Worm (Caenorhabditis elegans) whole organism, L4 larva: ENCODE data around the gene Y82E9BL.3.

Experiments
- ama-1 ChIP-seq: fragments of 150-350 bp; optimal IDR thresholded peaks from 2 replicates; lab custom pipeline; 2014; ENCODE audit warnings: inconsistent platforms, mixed read lengths
- fkh-10 ChIP-seq: fragments of 150-350 bp; optimal IDR thresholded peaks from 2 replicates; lab custom pipeline; 2014; ENCODE audit warnings: missing biosample characterization, missing genetic modification reagents, missing genetic modification characterization
- lin-1 ChIP-seq: fragments of 200-800 bp; sonication (Bioruptor generic); IDR thresholded peaks from 2 replicates; pipeline ENCODE4 v1.3.6; 2022; ENCODE audit warnings: missing genetic modification reagents, missing genetic modification characterization, missing compliant biosample characterization
- mdl-1 ChIP-seq, 2 experiments: fragments of 150-350 bp in 1 of 2; sonication (generic microtip) in 1 of 2; optimal IDR thresholded peaks; 2 replicates each; lab custom pipeline; 2014 to 2017; ENCODE audit warnings: missing biosample characterization in 2 of 2, missing genetic modification characterization in 2 of 2
- mes-2 ChIP-seq: sonication (generic microtip); optimal IDR thresholded peaks from 2 replicates; lab custom pipeline; 2016; ENCODE audit warnings: missing genotype, mild to moderate bottlenecking, missing genetic modification characterization, missing compliant biosample characterization; ENCODE audit not compliant: poor library complexity, severe bottlenecking
- nhr-6 ChIP-seq: fragments of 150-350 bp; optimal IDR thresholded peaks from 2 replicates; lab custom pipeline; 2014; ENCODE audit warnings: missing biosample characterization, missing genetic modification characterization
- nhr-76 ChIP-seq: fragments of 150-350 bp; optimal IDR thresholded peaks from 2 replicates; lab custom pipeline; 2014; ENCODE audit warnings: missing biosample characterization, missing genetic modification characterization
- ztf-11 ChIP-seq: fragments of 150-350 bp; optimal IDR thresholded peaks from 2 replicates; lab custom pipeline; 2014; ENCODE audit warnings: missing biosample characterization, missing genetic modification characterization

DNA sequence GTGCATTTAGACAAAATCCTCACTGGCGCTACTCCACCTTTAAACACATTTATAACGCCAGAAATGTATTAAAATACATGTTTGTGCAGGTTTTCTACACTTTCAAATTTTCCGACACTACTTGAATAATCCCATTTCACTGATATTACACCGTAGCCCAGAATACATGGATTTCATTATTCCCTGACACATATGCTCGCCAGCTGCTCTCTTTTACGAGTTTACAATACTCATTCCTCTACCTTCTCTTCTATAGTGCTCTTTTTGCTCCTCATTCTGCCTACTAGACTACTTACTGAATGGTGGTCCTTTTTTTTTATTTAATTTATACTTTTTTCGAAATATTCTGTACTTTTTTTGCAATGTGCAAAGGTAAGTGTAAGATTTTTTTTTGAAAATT, 21.9 kb upstream of the Y82E9BL.3 start:
- TF ChIP-seq nhr-76 (tag; lab: Kevin White, UChicago) (no peak), mdl-1 (tag; optimal IDR thresholded peaks at IDR 0.05; lab: Kevin White, UChicago) (no peak), fkh-10 (GFP tag; lab: Kevin White, UChicago) (no peak), ztf-11 (tag; lab: Kevin White, UChicago) (no peak), mes-2 (tag; lab: Kevin White, UChicago) (no peak), lin-1 (GFP tag; lab: Robert Waterston, UW) (no peak), nhr-6 (tag; lab: Kevin White, UChicago) (no peak), ama-1 (lab: Kevin White, UChicago) (no peak)
